Fruit fly (Drosophila melanogaster): ENCODE results near the gene CG15046.

dm6 chrX:18512271-18512679 lies 22.9 kb upstream of the CG15046 start, which contains the start of gene Ggt-1:
- no peak for TF ChIP-seq psq (optimal IDR thresholded peaks at IDR 0.05)
- no peak for TF ChIP-seq insv (optimal IDR thresholded peaks at IDR 0.05)
- no peak for TF ChIP-seq h (optimal IDR thresholded peaks at IDR 0.05)
- TF ChIP-seq Myc (optimal IDR thresholded peaks at IDR 0.05) = no peak
- no peak for TF ChIP-seq ttk (optimal IDR thresholded peaks at IDR 0.05)
- TF ChIP-seq Sin3A (optimal IDR thresholded peaks at IDR 0.05) = no peak
